Fruit fly (Drosophila melanogaster): ENCODE data around the gene CG10646.

CG10646 gene

dm6 chr3L:12482246-12482645, 21.4 kb downstream of the CG10646 start, which contains the start of gene CG33725 (continued):
- TF ChIP-seq maf-S (GFP tag; optimal IDR thresholded peaks at IDR 0.05) (no peak), Sry-δ (GFP tag; optimal IDR thresholded peaks at IDR 0.05) (no peak), CG17361 (GFP tag; IDR thresholded peaks at IDR 0.05) (no peak), Chrac-16 (GFP tag; optimal IDR thresholded peaks at IDR 0.05) (no peak), Atf-2 (GFP tag; optimal IDR thresholded peaks at IDR 0.05) (no peak), schlank (tag; optimal IDR thresholded peaks at IDR 0.05) (no peak)

DNA sequence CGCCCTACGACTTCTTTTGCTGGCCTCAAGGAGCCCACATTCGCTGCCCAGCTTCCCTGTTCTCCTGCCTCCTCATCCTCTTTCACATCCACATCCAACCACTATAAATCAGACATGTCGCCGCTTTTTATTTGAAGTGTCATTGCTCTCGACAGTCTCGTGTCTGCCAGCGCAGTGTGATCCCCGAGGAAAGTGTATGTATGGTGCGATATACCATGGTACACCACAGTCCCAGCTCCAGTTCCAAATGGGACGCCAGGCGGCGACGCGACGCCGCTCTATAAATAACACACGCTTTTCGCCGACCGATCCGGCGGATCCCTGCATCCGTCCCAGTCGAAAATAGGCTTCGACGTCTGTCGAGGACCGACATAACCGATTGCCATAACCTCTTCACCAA, 25.5 kb downstream of the CG10646 start:
- TF ChIP-seq lbe (GFP tag; optimal IDR thresholded peaks at IDR 0.05) (no peak), D19A (tag; optimal IDR thresholded peaks at IDR 0.05) (peak; percentile 67), CG13894 (tag; optimal IDR thresholded peaks at IDR 0.05) (no peak), Med (GFP tag) (peak; percentile 12), CG7271 (tag; optimal IDR thresholded peaks at IDR 0.05) (no peak), CG14965 (GFP tag; optimal IDR thresholded peaks at IDR 0.05; ENCODE audit: borderline replicate concordance) (no peak), CG2199 (GFP tag; IDR thresholded peaks at IDR 0.05) (peak; percentile 71; the same call in 1 of the 3 replicates), CG11247 (GFP tag; IDR thresholded peaks at IDR 0.05) (no peak), Ets65A (GFP tag) (peak; percentile 63)

dm6 chr3L:12471471-12471978, 32.2 kb downstream of the CG10646 start, which contains the start of gene CG10616:
TSS of gene CG10616 (plus strand) at chr3L:12471728.
- TF ChIP-seq CG2120 (GFP tag; optimal IDR thresholded peaks at IDR 0.05) = peak; percentile 1
- no peak for TF ChIP-seq oc (tag; optimal IDR thresholded peaks at IDR 0.05)
- no peak for TF ChIP-seq pan (optimal IDR thresholded peaks at IDR 0.05)
- TF ChIP-seq pan (GFP tag; optimal IDR thresholded peaks at IDR 0.05 in 1 of 2, IDR thresholded peaks at IDR 0.05 in 1 of 2) = no peak
- no peak for TF ChIP-seq vfl (GFP tag; optimal IDR thresholded peaks at IDR 0.05)
- TF ChIP-seq sob (GFP tag; IDR thresholded peaks at IDR 0.05) = no peak
- TF ChIP-seq HLH4C (GFP tag; IDR thresholded peaks at IDR 0.05; ENCODE audit: partially characterized antibody) = peak; percentile 94
- TF ChIP-seq Mad (GFP tag; optimal IDR thresholded peaks at IDR 0.05) = no peak
- TF ChIP-seq CG9797 (GFP tag; optimal IDR thresholded peaks at IDR 0.05) = peak; percentile 66
- TF ChIP-seq CG43689 (GFP tag; IDR thresholded peaks at IDR 0.05) = no peak
- peak; percentile 94 for TF ChIP-seq CG6791 (GFP tag; IDR thresholded peaks at IDR 0.05; ENCODE audit: partially characterized antibody)
- TF ChIP-seq CG1603 (tag; optimal IDR thresholded peaks at IDR 0.05) = no peak
- no peak for TF ChIP-seq CG1233 (GFP tag; optimal IDR thresholded peaks at IDR 0.05)
- TF ChIP-seq CG7357 (GFP tag; IDR thresholded peaks at IDR 0.05) = 0 out of 3 replicates have a peak, but pooled peaks have one; percentile 10
- no peak for TF ChIP-seq CG6175 (GFP tag; IDR thresholded peaks at IDR 0.05)
- TF ChIP-seq CG14860 (GFP tag; IDR thresholded peaks at IDR 0.05; ENCODE audit: partially characterized antibody) = peak; percentile 87
- no peak for TF ChIP-seq bcd (GFP tag; optimal IDR thresholded peaks at IDR 0.05)
- no peak for TF ChIP-seq ab (GFP tag; optimal IDR thresholded peaks at IDR 0.05)
- no peak for TF ChIP-seq CG7839 (tag; optimal IDR thresholded peaks at IDR 0.05)
- peak; percentile 92 for TF ChIP-seq nerfin-2 (GFP tag; IDR thresholded peaks at IDR 0.05; ENCODE audit: partially characterized antibody)
- TF ChIP-seq cwo (GFP tag; optimal IDR thresholded peaks at IDR 0.05) = no peak
- TF ChIP-seq CG13775 (GFP tag; optimal IDR thresholded peaks at IDR 0.05) = no peak
- no peak for TF ChIP-seq pb (GFP tag; optimal IDR thresholded peaks at IDR 0.05)
- no peak for TF ChIP-seq HLH3B (GFP tag; IDR thresholded peaks at IDR 0.05)
- no peak for TF ChIP-seq Asciz (GFP tag; optimal IDR thresholded peaks at IDR 0.05)
- no peak for TF ChIP-seq Oaz (GFP tag; IDR thresholded peaks at IDR 0.05)
- TF ChIP-seq ewg (GFP tag; optimal IDR thresholded peaks at IDR 0.05) = no peak
- no peak for TF ChIP-seq CG7928 (GFP tag; optimal IDR thresholded peaks at IDR 0.05)
- no peak for TF ChIP-seq seq (GFP tag; IDR thresholded peaks at IDR 0.05)
- TF ChIP-seq CG1647 (GFP tag; optimal IDR thresholded peaks at IDR 0.05) = no peak
- TF ChIP-seq Mrtf (GFP tag; IDR thresholded peaks at IDR 0.05) = no peak
- no peak for TF ChIP-seq crol (GFP tag; IDR thresholded peaks at IDR 0.05)
- no peak for TF ChIP-seq stc (GFP tag; IDR thresholded peaks at IDR 0.05)
- no peak for TF ChIP-seq cas (GFP tag; IDR thresholded peaks at IDR 0.05)
